Fruit fly (Drosophila melanogaster) whole organism, wandering third instar larva: ENCODE data around the gene dmt.

Experiments
- Abd-B ChIP-seq: fragments of >200 bp; optimal IDR thresholded peaks from 2 replicates; lab custom pipeline; 2017; ENCODE audit warnings: missing biosample characterization, missing genetic modification characterization
- CG32264 ChIP-seq: fragments of 200-800 bp; sonication (Bioruptor generic); optimal IDR thresholded peaks from 2 replicates; lab custom pipeline; 2016; ENCODE audit warnings: missing biosample characterization, missing genetic modification characterization
- CG9705 ChIP-seq: fragments of 200-800 bp; sonication (Bioruptor generic); optimal IDR thresholded peaks from 2 replicates; lab custom pipeline; 2018; ENCODE audit warnings: missing biosample characterization, mild to moderate bottlenecking, missing genetic modification characterization
- CrebA ChIP-seq: fragments of 200-800 bp; sonication (Bioruptor generic); optimal IDR thresholded peaks from 2 replicates; lab custom pipeline; 2016; ENCODE audit warnings: missing biosample characterization, mild to moderate bottlenecking, missing genetic modification characterization, borderline replicate concordance
- Dif ChIP-seq: fragments of 200-275, 200-300 bp; sonication (Bioruptor generic); optimal IDR thresholded peaks from 2 replicates; lab custom pipeline; 2018; ENCODE audit warnings: missing biosample characterization, missing genetic modification characterization; ENCODE audit not compliant: partially characterized antibody
- GATAd ChIP-seq: sonication (Bioruptor generic); optimal IDR thresholded peaks from 2 replicates; lab custom pipeline; 2016; ENCODE audit warnings: missing biosample characterization, missing genetic modification characterization
- HLH106 ChIP-seq: fragments of 200-800 bp; optimal IDR thresholded peaks from 3 replicates; lab custom pipeline; 2019; ENCODE audit warnings: missing biosample characterization, mild to moderate bottlenecking, missing genetic modification characterization, moderate library complexity
- Hnf4 ChIP-seq: fragments of 200-800 bp; sonication (Bioruptor generic); optimal IDR thresholded peaks from 2 replicates; lab custom pipeline; 2016; ENCODE audit warnings: missing biosample characterization, mild to moderate bottlenecking, missing genetic modification characterization
- Hr78 ChIP-seq: fragments of >200 bp; optimal IDR thresholded peaks from 2 replicates; lab custom pipeline; 2017; ENCODE audit warnings: missing biosample characterization, missing genetic modification characterization
- Hr83 ChIP-seq: fragments of 200-300 bp; sonication (Bioruptor generic); optimal IDR thresholded peaks from 2 replicates; lab custom pipeline; 2016; ENCODE audit warnings: missing biosample characterization, mild to moderate bottlenecking, missing genetic modification characterization, moderate library complexity; ENCODE audit not compliant: poor library complexity, severe bottlenecking
- Jra ChIP-seq: sonication (Bioruptor generic); optimal IDR thresholded peaks from 2 replicates; lab custom pipeline; 2016; ENCODE audit warnings: missing biosample characterization, missing genetic modification characterization
- Mio ChIP-seq: sonication (Bioruptor generic); optimal IDR thresholded peaks from 2 replicates; lab custom pipeline; 2016; ENCODE audit warnings: missing biosample characterization, missing genetic modification characterization
- Myc ChIP-seq: fragments of >200 bp; optimal IDR thresholded peaks from 2 replicates; lab custom pipeline; 2017
- N ChIP-seq: fragments of >200 bp; optimal IDR thresholded peaks from 2 replicates; lab custom pipeline; 2018; ENCODE audit warnings: missing biosample characterization, missing external identifiers, missing genetic modification characterization
- OdsH ChIP-seq: fragments of 200-800 bp; sonication (Bioruptor generic); optimal IDR thresholded peaks from 2 replicates; lab custom pipeline; 2016; ENCODE audit warnings: missing biosample characterization, mild to moderate bottlenecking, missing genetic modification characterization
- Rel ChIP-seq, 2 experiments: fragments of 200-800 bp; sonication (Bioruptor generic) in 1 of 2; optimal IDR thresholded peaks; 2 replicates in 1 of 2; 3 replicates in 1 of 2; lab custom pipeline; 2016 to 2019; ENCODE audit warnings: mild to moderate bottlenecking in 2 of 2, missing biosample characterization in 2 of 2, missing genetic modification characterization in 2 of 2, moderate library complexity in 1 of 2
- Sp1 ChIP-seq: fragments of 200-800 bp; sonication (Bioruptor generic); optimal IDR thresholded peaks from 3 replicates; lab custom pipeline; 2019; ENCODE audit warnings: missing biosample characterization, mild to moderate bottlenecking, missing genetic modification characterization, moderate library complexity
- Vsx2 ChIP-seq: fragments of 200-300, 225-300 bp; sonication (Bioruptor generic); optimal IDR thresholded peaks from 2 replicates; lab custom pipeline; 2018; ENCODE audit warnings: missing biosample characterization, missing genetic modification characterization; ENCODE audit not compliant: partially characterized antibody
- br ChIP-seq: fragments of 200-800 bp; sonication (Bioruptor generic); optimal IDR thresholded peaks from 2 replicates; lab custom pipeline; 2016; ENCODE audit warnings: missing biosample characterization, missing genetic modification characterization
- dl ChIP-seq, 2 experiments: fragments of 175-275, 200-275 bp in 1 of 2; fragments of 200-275 bp in 1 of 2; sonication (Bioruptor generic); optimal IDR thresholded peaks; lab custom pipeline; 2018; ENCODE audit warnings: mild to moderate bottlenecking in 2 of 2, missing biosample characterization in 2 of 2, missing genetic modification characterization in 2 of 2, moderate library complexity in 2 of 2; ENCODE audit not compliant: partially characterized antibody in 2 of 2, insufficient read depth in 1 of 2
- dsf ChIP-seq: sonication (Bioruptor generic); optimal IDR thresholded peaks from 2 replicates; lab custom pipeline; 2016; ENCODE audit warnings: missing biosample characterization, missing genetic modification characterization, borderline replicate concordance
- ey ChIP-seq: fragments of 200-800 bp; sonication (Bioruptor generic); optimal IDR thresholded peaks from 2 replicates; lab custom pipeline; 2016; ENCODE audit warnings: missing biosample characterization, missing genetic modification characterization
- foxo ChIP-seq, 2 experiments: fragments of 200-800 bp; sonication (Bioruptor generic); optimal IDR thresholded peaks; 2 replicates in 1 of 2; 3 replicates in 1 of 2; lab custom pipeline; 2016 to 2017; ENCODE audit warnings: missing biosample characterization in 2 of 2, missing genetic modification characterization in 2 of 2
- h ChIP-seq: fragments of 200-800 bp; sonication (Bioruptor generic); optimal IDR thresholded peaks from 3 replicates; lab custom pipeline; 2016; ENCODE audit warnings: missing biosample characterization, mild to moderate bottlenecking, missing genetic modification characterization
- jim ChIP-seq: fragments of 175-275, 200-325 bp; sonication (Bioruptor generic); optimal IDR thresholded peaks from 2 replicates; lab custom pipeline; 2016; ENCODE audit warnings: missing biosample characterization, mild to moderate bottlenecking, missing genetic modification characterization
- lola ChIP-seq: fragments of >200 bp; optimal IDR thresholded peaks from 2 replicates; lab custom pipeline; 2017; ENCODE audit warnings: missing biosample characterization, missing genetic modification characterization
- rgr ChIP-seq: fragments of 200-800 bp; sonication (Bioruptor generic); optimal IDR thresholded peaks from 3 replicates; lab custom pipeline; 2016; ENCODE audit warnings: missing biosample characterization, mild to moderate bottlenecking, missing genetic modification characterization
- sv ChIP-seq: fragments of 200-800 bp; sonication (Bioruptor generic); optimal IDR thresholded peaks from 3 replicates; lab custom pipeline; 2016; ENCODE audit warnings: missing biosample characterization, missing genetic modification characterization
- tai ChIP-seq: sonication (Bioruptor generic); optimal IDR thresholded peaks from 2 replicates; lab custom pipeline; 2016; ENCODE audit warnings: missing biosample characterization, missing genetic modification characterization

dmt gene

dm6 chr3R:9710228-9710627, 714 bp upstream of the dmt start:
- no peak for TF ChIP-seq h

- TF ChIP-seq Mio (no peak), dsf (GFP tag; lab: Kevin White, UChicago) (no peak), Hnf4 (GFP tag; lab: Kevin White, UChicago) (no peak), N (GFP tag; lab: Kevin White, UChicago) (peak; percentile 78), Dif (GFP tag; lab: Kevin White, UChicago) (no peak), br (GFP tag; lab: Kevin White, UChicago) (no peak), Sp1 (GFP tag; lab: Kevin White, UChicago) (no peak), h (no peak)
- TF ChIP-seq, all 38 proteins: peak for 1
Observed at dm6 chr3R:9725121-9725956, 14.4 kb downstream of the dmt start, which contains the start of gene hyd. TSS of gene hyd (minus strand) at chr3R:9725615.

- TF ChIP-seq GATAd (GFP tag; lab: Kevin White, UChicago) (no peak), Vsx2 (GFP tag; lab: Kevin White, UChicago) (peak; percentile 94), rgr (no peak), tai (no peak), lola (no peak), Dif (GFP tag; lab: Kevin White, UChicago) (peak; percentile 59), Abd-B (GFP tag; lab: Kevin White, UChicago) (no peak), HLH106 (no peak), Hnf4 (GFP tag; lab: Kevin White, UChicago) (no peak), dsf (GFP tag; lab: Kevin White, UChicago) (no peak), dl (GFP tag; optimal IDR thresholded peaks at IDR 0.05; lab: Kevin White, UChicago; ENCODE audit: insufficient read depth in 1 of 2, partially characterized antibody in 2 of 2) (no peak), foxo (GFP tag; optimal IDR thresholded peaks at IDR 0.05; lab: Kevin White, UChicago) (no peak)
Observed at dm6 chr3R:9730784-9731183, 19.8 kb downstream of the dmt start, which contains the start of gene FoxP. TSS of gene FoxP (minus strand) at chr3R:9730872.

dm6 chr3R:9733150-9733549, 22.2 kb downstream of the dmt start, which contains the start of gene alphaTub85E:
TSS of gene alphaTub85E (minus strand) at chr3R:9733250.
- TF ChIP-seq CG32264 (no peak), N (GFP tag; lab: Kevin White, UChicago) (no peak), Myc (lab: Kevin White, UChicago) (no peak)

dm6 chr3R:9735151-9735550, 24.2 kb downstream of the dmt start:
- TF ChIP-seq CG9705 (GFP tag; lab: Kevin White, UChicago), result no peak
- TF ChIP-seq rgr, result no peak
- TF ChIP-seq Mio, result no peak

dm6 chr3R:9739793-9740192, 28.9 kb downstream of the dmt start, which contains the start of gene side-VII:
TSS of gene side-VII (minus strand) at chr3R:9739979.
- TF ChIP-seq jim (GFP tag; lab: Kevin White, UChicago) (no peak), OdsH (GFP tag; lab: Kevin White, UChicago) (no peak), CrebA (no peak), Dif (GFP tag; lab: Kevin White, UChicago) (no peak), dsf (GFP tag; lab: Kevin White, UChicago) (no peak), Hnf4 (GFP tag; lab: Kevin White, UChicago) (no peak), Hr78 (GFP tag; lab: Kevin White, UChicago) (no peak), ey (GFP tag; lab: Kevin White, UChicago) (no peak), Hr83 (GFP tag; lab: Kevin White, UChicago) (no peak), sv (GFP tag; lab: Kevin White, UChicago) (no peak), Myc (lab: Kevin White, UChicago) (no peak), rgr (no peak), Jra (GFP tag; lab: Kevin White, UChicago) (no peak), Abd-B (GFP tag; lab: Kevin White, UChicago) (no peak), dl (GFP tag; optimal IDR thresholded peaks at IDR 0.05; lab: Kevin White, UChicago; ENCODE audit: insufficient read depth in 1 of 2, partially characterized antibody in 2 of 2) (no peak), Rel (GFP tag; optimal IDR thresholded peaks at IDR 0.05; lab: Kevin White, UChicago) (no peak), Rel (tag; optimal IDR thresholded peaks at IDR 0.05; lab: Kevin White, UChicago) (no peak)
